Worm (Caenorhabditis elegans) whole organism, L2 larva: Measurements from ENCODE around the gene aptf-3.

Experiments used
- C34F6.9 ChIP-seq: fragments of 150-350 bp; optimal IDR thresholded peaks from 2 replicates; lab custom pipeline; 2014; ENCODE audit warnings: missing biosample characterization, missing genetic modification characterization
- F13H6.1 ChIP-seq: sonication (generic microtip); optimal IDR thresholded peaks from 2 replicates; lab custom pipeline; 2016; ENCODE audit warnings: missing genetic modification characterization, missing compliant biosample characterization
- R02D3.7 ChIP-seq: fragments of 150-350 bp; optimal IDR thresholded peaks from 2 replicates; lab custom pipeline; 2014; ENCODE audit warnings: missing biosample characterization, missing genetic modification characterization
- Y55F3AM.14 ChIP-seq: fragments of 200-800 bp; sonication (Bioruptor generic); optimal IDR thresholded peaks from 2 replicates; lab custom pipeline; 2018; ENCODE audit warnings: mild to moderate bottlenecking, missing genetic modification characterization, missing compliant biosample characterization
- ZK546.5 ChIP-seq: sonication (generic microtip); optimal IDR thresholded peaks from 2 replicates; lab custom pipeline; 2017; ENCODE audit warnings: missing biosample characterization, missing genetic modification characterization
- alr-1 ChIP-seq: fragments of 150-350 bp; optimal IDR thresholded peaks from 2 replicates; lab custom pipeline; 2014; ENCODE audit warnings: missing biosample characterization, missing genetic modification characterization
- aly-2 ChIP-seq: fragments of 150-350 bp; optimal IDR thresholded peaks from 2 replicates; lab custom pipeline; 2014; ENCODE audit warnings: missing biosample characterization, missing genetic modification characterization
- ama-1 ChIP-seq: fragments of 150-350 bp; optimal IDR thresholded peaks from 2 replicates; lab custom pipeline; 2018; ENCODE audit warnings: inconsistent platforms
- blmp-1 ChIP-seq: sonication (generic microtip); optimal IDR thresholded peaks from 2 replicates; lab custom pipeline; 2017; ENCODE audit warnings: missing genetic modification characterization, mild to moderate bottlenecking, missing compliant biosample characterization, antibody characterized with exemption, moderate library complexity; ENCODE audit not compliant: insufficient read depth
- ceh-16 ChIP-seq: fragments of 150-350 bp; optimal IDR thresholded peaks from 2 replicates; lab custom pipeline; 2014; ENCODE audit warnings: missing biosample characterization, missing genetic modification characterization
- ceh-82 ChIP-seq: fragments of 150-350 bp; optimal IDR thresholded peaks from 2 replicates; lab custom pipeline; 2014; ENCODE audit warnings: missing biosample characterization, missing genetic modification characterization
- crh-2 ChIP-seq: sonication (generic microtip); optimal IDR thresholded peaks from 2 replicates; lab custom pipeline; 2017; ENCODE audit warnings: missing biosample characterization, missing genetic modification characterization
- egl-27 ChIP-seq: sonication (generic microtip); optimal IDR thresholded peaks from 3 replicates; lab custom pipeline; 2017; ENCODE audit warnings: missing biosample characterization, missing genetic modification reagents, missing genetic modification characterization
- elt-1 ChIP-seq: fragments of 150-350 bp; optimal IDR thresholded peaks from 2 replicates; lab custom pipeline; 2014; ENCODE audit warnings: missing biosample characterization, missing genetic modification characterization
- elt-3 ChIP-seq: sonication (generic microtip); optimal IDR thresholded peaks from 2 replicates; lab custom pipeline; 2017; ENCODE audit warnings: missing biosample characterization, missing genetic modification characterization
- gmeb-1 ChIP-seq: fragments of 150-350 bp; optimal IDR thresholded peaks from 2 replicates; lab custom pipeline; 2014; ENCODE audit warnings: missing biosample characterization, missing genetic modification characterization
- lin-11 ChIP-seq: fragments of 150-350 bp; sonication (generic microtip); optimal IDR thresholded peaks from 2 replicates; lab custom pipeline; 2014; ENCODE audit warnings: missing biosample characterization, missing genetic modification characterization, inconsistent platforms, mixed read lengths
- lin-13 ChIP-seq: fragments of 150-350 bp; optimal IDR thresholded peaks from 2 replicates; lab custom pipeline; 2014; ENCODE audit warnings: missing biosample characterization, missing genetic modification reagents, missing genetic modification characterization
- lin-39 ChIP-seq: fragments of 150-350 bp; optimal IDR thresholded peaks from 2 replicates; lab custom pipeline; 2014; ENCODE audit warnings: missing biosample characterization, missing genetic modification reagents, missing genetic modification characterization
- mbf-1 ChIP-seq: sonication (generic microtip); optimal IDR thresholded peaks from 2 replicates; lab custom pipeline; 2017; ENCODE audit warnings: missing biosample characterization, missing genetic modification characterization
- mdl-1 ChIP-seq, 2 experiments: fragments of 150-350 bp in 1 of 2; sonication (generic microtip) in 1 of 2; optimal IDR thresholded peaks; 2 replicates each; lab custom pipeline; 2017; ENCODE audit warnings: missing biosample characterization in 2 of 2, missing genetic modification characterization in 2 of 2
- nhr-12 ChIP-seq: fragments of 150-350 bp; optimal IDR thresholded peaks from 2 replicates; lab custom pipeline; 2014; ENCODE audit warnings: missing biosample characterization, missing genetic modification characterization
- nhr-129 ChIP-seq: fragments of 150-350 bp; optimal IDR thresholded peaks from 2 replicates; lab custom pipeline; 2014; ENCODE audit warnings: missing biosample characterization, missing genetic modification characterization
- nhr-23 ChIP-seq: fragments of 150-350 bp; optimal IDR thresholded peaks from 2 replicates; lab custom pipeline; 2014; ENCODE audit warnings: missing biosample characterization, missing genetic modification reagents, missing genetic modification characterization
- nhr-237 ChIP-seq: fragments of 150-350 bp; optimal IDR thresholded peaks from 2 replicates; lab custom pipeline; 2014; ENCODE audit warnings: missing biosample characterization, missing genetic modification characterization
- nhr-77 ChIP-seq: fragments of 150-350 bp; optimal IDR thresholded peaks from 2 replicates; lab custom pipeline; 2014; ENCODE audit warnings: missing biosample characterization, missing genetic modification characterization
- sma-3 ChIP-seq: sonication (generic microtip); optimal IDR thresholded peaks from 2 replicates; lab custom pipeline; 2016; ENCODE audit warnings: missing genetic modification reagents, missing genetic modification characterization, missing compliant biosample characterization
- sma-9 ChIP-seq, 2 experiments: fragments of 150-350 bp in 1 of 2; sonication (generic microtip) in 1 of 2; optimal IDR thresholded peaks; 2 replicates each; lab custom pipeline; 2014 to 2016; ENCODE audit warnings: missing genetic modification characterization in 2 of 2, mild to moderate bottlenecking in 1 of 2, missing biosample characterization in 1 of 2, missing compliant biosample characterization in 1 of 2, missing genetic modification reagents in 1 of 2, moderate library complexity in 1 of 2
- snpc-4 ChIP-seq: fragments of 150-350 bp; optimal IDR thresholded peaks from 2 replicates; lab custom pipeline; 2014; ENCODE audit warnings: missing biosample characterization, missing genetic modification characterization
- unc-62 ChIP-seq: fragments of 150-350 bp; optimal IDR thresholded peaks from 2 replicates; lab custom pipeline; 2014; ENCODE audit warnings: missing biosample characterization, missing genetic modification reagents, missing genetic modification characterization
- zag-1 ChIP-seq: fragments of 150-350 bp; optimal IDR thresholded peaks from 2 replicates; lab custom pipeline; 2014; ENCODE audit warnings: missing biosample characterization, missing genetic modification characterization
- ztf-11 ChIP-seq: sonication (generic microtip); optimal IDR thresholded peaks from 2 replicates; lab custom pipeline; 2017; ENCODE audit warnings: missing biosample characterization, missing genetic modification characterization
- ztf-4 ChIP-seq: fragments of 150-350 bp; optimal IDR thresholded peaks from 2 replicates; lab custom pipeline; 2014; ENCODE audit warnings: missing biosample characterization, missing genetic modification characterization

aptf-3 gene

DNA sequence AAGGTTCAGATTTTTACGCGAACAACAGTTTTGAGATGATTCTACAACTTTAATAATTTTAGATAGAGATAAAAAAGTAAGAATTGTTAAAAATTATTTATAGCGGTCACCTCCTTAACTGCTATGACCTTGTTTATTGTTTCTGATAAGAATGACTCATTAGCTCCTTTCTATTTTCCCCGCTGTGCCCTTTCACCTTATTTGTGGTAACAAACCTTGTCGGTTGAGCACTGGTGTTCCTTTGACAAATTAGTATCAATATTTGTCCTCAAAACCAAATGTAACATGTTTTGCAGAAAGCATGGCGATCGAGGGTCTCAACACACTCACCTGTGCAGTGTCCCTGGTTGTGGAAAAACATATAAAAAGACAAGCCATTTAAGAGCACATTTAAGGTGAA is 32.6 kb downstream of the aptf-3 start:
- no peak for TF ChIP-seq nhr-237 (tag; lab: Kevin White, UChicago)
- TF ChIP-seq lin-39: no peak
- no peak for TF ChIP-seq ama-1 (lab: Kevin White, UChicago)
- TF ChIP-seq mdl-1 (tag; optimal IDR thresholded peaks at IDR 0.05; lab: Kevin White, UChicago): no peak
- no peak for TF ChIP-seq snpc-4 (tag; lab: Kevin White, UChicago)
- TF ChIP-seq ZK546.5 (tag; lab: Kevin White, UChicago): no peak
- no peak for TF ChIP-seq C34F6.9 (tag; lab: Kevin White, UChicago)
- no peak for TF ChIP-seq Y55F3AM.14 (GFP tag; lab: Kevin White, UChicago)
- no peak for TF ChIP-seq lin-13 (GFP tag; lab: Kevin White, UChicago)

DNA sequence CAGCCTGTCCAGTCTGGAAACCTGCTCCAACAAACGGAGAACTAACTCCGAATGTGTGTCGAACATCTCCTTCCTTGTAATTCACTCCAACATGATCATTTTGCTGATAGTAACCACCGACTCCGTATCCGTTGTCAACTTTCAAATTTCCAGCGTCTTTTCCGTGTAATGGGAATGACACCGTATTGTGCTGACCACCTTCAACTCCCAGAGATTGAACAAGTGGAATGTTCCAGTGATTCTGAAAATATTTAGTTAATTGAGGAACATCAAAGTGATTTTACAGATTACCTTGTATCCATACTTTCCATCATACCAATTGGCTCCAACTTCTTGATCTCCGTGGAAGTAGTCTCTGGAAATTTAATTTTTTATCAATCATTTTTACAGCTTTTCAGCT is 33.9 kb downstream of the aptf-3 start:
- no peak for TF ChIP-seq snpc-4 (tag; lab: Kevin White, UChicago)
- TF ChIP-seq C34F6.9 (tag; lab: Kevin White, UChicago): no peak
- no peak for TF ChIP-seq R02D3.7 (tag; lab: Kevin White, UChicago)
- no peak for TF ChIP-seq ceh-82 (tag; lab: Kevin White, UChicago)
- no peak for TF ChIP-seq aly-2 (tag; lab: Kevin White, UChicago)
- no peak for TF ChIP-seq lin-13 (GFP tag; lab: Kevin White, UChicago)
- TF ChIP-seq ztf-11 (tag; lab: Kevin White, UChicago): no peak
- no peak for TF ChIP-seq zag-1 (tag; lab: Kevin White, UChicago)
- no peak for TF ChIP-seq mbf-1 (tag; lab: Kevin White, UChicago)
- TF ChIP-seq lin-11 (tag; lab: Kevin White, UChicago): no peak
- TF ChIP-seq gmeb-1 (tag; lab: Kevin White, UChicago): no peak
- no peak for TF ChIP-seq mdl-1 (tag; optimal IDR thresholded peaks at IDR 0.05; lab: Kevin White, UChicago)
- TF ChIP-seq ZK546.5 (tag; lab: Kevin White, UChicago): no peak
- TF ChIP-seq, all 48 proteins: peak for 0

DNA sequence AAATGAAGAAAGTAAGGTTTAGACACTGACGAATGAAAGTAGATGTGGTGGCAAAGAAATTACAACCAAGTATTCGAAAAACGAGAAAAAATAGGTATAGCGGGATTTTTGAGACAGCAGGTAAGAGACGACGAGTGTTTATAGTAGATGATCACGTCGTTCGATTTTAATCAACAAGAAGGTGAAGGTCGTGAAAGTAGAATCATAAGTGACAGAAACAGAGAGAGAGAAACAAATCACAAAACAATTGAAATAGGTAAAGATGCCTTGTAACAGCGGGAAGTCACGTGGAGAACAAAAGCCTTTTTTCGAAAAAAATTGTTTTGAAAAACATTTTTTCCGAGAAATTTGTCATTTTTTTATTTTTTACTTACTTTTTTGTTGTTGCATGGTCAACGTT is 36.1 kb downstream of the aptf-3 start, which contains the start of gene T22C8.6:
TSS of gene T22C8.6 (minus strand) at position 194 of the 400 bp plus-strand sequence.
- TF ChIP-seq blmp-1 (tag; lab: Kevin White, UChicago): peak; percentile 17
- no peak for TF ChIP-seq egl-27
- no peak for TF ChIP-seq aly-2 (tag; lab: Kevin White, UChicago)
- no peak for TF ChIP-seq ztf-4 (tag; lab: Kevin White, UChicago)

DNA sequence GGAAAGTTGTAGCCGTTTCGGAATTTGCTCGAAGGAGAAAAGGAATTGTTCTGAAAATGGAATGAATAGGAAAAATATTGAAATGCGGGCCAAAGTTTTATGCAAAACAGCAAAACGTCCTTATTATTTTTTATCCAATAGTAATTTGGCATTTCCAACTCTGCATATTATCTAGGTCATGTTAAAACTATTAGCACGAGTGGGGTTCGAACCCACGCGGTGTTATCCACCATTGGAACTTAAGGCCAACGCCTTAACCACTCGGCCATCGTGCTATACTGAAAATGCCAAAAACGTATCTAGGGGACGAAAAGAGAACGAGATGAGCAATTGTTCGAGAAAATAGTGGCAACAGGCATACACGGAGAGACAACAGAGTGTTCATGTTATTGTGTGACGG is 37.8 kb downstream of the aptf-3 start:
- TF ChIP-seq sma-9 (GFP tag; optimal IDR thresholded peaks at IDR 0.05; lab: Kevin White, UChicago): no peak
- no peak for TF ChIP-seq sma-9 (tag; optimal IDR thresholded peaks at IDR 0.05; lab: Kevin White, UChicago)
- TF ChIP-seq nhr-77 (tag; lab: Kevin White, UChicago): no peak
- no peak for TF ChIP-seq ceh-16 (tag; lab: Kevin White, UChicago)
- no peak for TF ChIP-seq nhr-12 (tag; lab: Kevin White, UChicago)
- no peak for TF ChIP-seq ztf-11 (tag; lab: Kevin White, UChicago)
- no peak for TF ChIP-seq F13H6.1 (tag; lab: Kevin White, UChicago)
- no peak for TF ChIP-seq zag-1 (tag; lab: Kevin White, UChicago)
- TF ChIP-seq elt-3 (tag; lab: Kevin White, UChicago): no peak

DNA sequence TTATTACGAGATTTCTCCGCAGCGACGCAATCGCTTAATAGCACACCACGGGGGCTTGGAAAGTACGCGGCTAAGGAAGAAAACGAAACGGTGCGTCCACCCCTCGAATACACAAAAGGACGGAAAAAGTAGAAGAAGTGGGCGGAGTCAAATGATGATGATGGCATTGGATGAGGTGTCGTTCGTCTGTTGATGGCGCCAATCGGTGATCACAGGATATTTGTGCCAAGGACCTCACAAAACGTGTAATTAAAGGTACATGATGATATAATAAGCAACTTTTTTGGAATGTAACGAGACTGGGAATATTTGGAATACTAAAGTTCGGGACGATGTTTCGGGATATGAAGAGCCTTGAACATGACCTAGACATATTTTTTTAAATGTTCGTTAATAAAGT is 40.4 kb downstream of the aptf-3 start, which contains the start of gene cutl-12:
TSS of gene cutl-12 (minus strand) at position 101 of the 400 bp plus-strand sequence.
- no peak for TF ChIP-seq elt-1 (tag; lab: Kevin White, UChicago)
- no peak for TF ChIP-seq nhr-237 (tag; lab: Kevin White, UChicago)
- no peak for TF ChIP-seq alr-1
- no peak for TF ChIP-seq R02D3.7 (tag; lab: Kevin White, UChicago)
- TF ChIP-seq nhr-23 (tag; lab: Kevin White, UChicago): no peak
- no peak for TF ChIP-seq mdl-1 (tag; optimal IDR thresholded peaks at IDR 0.05; lab: Kevin White, UChicago)
- no peak for TF ChIP-seq crh-2
- TF ChIP-seq unc-62 (GFP tag; lab: Kevin White, UChicago): no peak
- no peak for TF ChIP-seq lin-11 (tag; lab: Kevin White, UChicago)
- no peak for TF ChIP-seq C34F6.9 (tag; lab: Kevin White, UChicago)
- no peak for TF ChIP-seq sma-3
- TF ChIP-seq gmeb-1 (tag; lab: Kevin White, UChicago): no peak
- TF ChIP-seq nhr-12 (tag; lab: Kevin White, UChicago): no peak
- TF ChIP-seq zag-1 (tag; lab: Kevin White, UChicago): no peak
- no peak for TF ChIP-seq ztf-11 (tag; lab: Kevin White, UChicago)
- no peak for TF ChIP-seq nhr-129
